Fruit fly (Drosophila melanogaster) whole organism, wandering third instar larva: ENCODE results near the gene Glyat.

Source experiments
- Abd-B ChIP-seq: fragments of >200 bp; optimal IDR thresholded peaks from 2 replicates; lab custom pipeline; 2017; ENCODE audit warnings: missing biosample characterization, missing genetic modification characterization
- CG32264 ChIP-seq: fragments of 200-800 bp; sonication (Bioruptor generic); optimal IDR thresholded peaks from 2 replicates; lab custom pipeline; 2016; ENCODE audit warnings: missing biosample characterization, missing genetic modification characterization
- CG9705 ChIP-seq: fragments of 200-800 bp; sonication (Bioruptor generic); optimal IDR thresholded peaks from 2 replicates; lab custom pipeline; 2018; ENCODE audit warnings: missing biosample characterization, mild to moderate bottlenecking, missing genetic modification characterization
- CrebA ChIP-seq: fragments of 200-800 bp; sonication (Bioruptor generic); optimal IDR thresholded peaks from 2 replicates; lab custom pipeline; 2016; ENCODE audit warnings: missing biosample characterization, mild to moderate bottlenecking, missing genetic modification characterization, borderline replicate concordance
- Dfd ChIP-seq: fragments of >200 bp; optimal IDR thresholded peaks from 2 replicates; lab custom pipeline; 2017; ENCODE audit warnings: missing biosample characterization, missing genetic modification characterization
- Dif ChIP-seq: fragments of 200-275, 200-300 bp; sonication (Bioruptor generic); optimal IDR thresholded peaks from 2 replicates; lab custom pipeline; 2018; ENCODE audit warnings: missing biosample characterization, missing genetic modification characterization; ENCODE audit not compliant: partially characterized antibody
- GATAd ChIP-seq: sonication (Bioruptor generic); optimal IDR thresholded peaks from 2 replicates; lab custom pipeline; 2016; ENCODE audit warnings: missing biosample characterization, missing genetic modification characterization
- HLH106 ChIP-seq: fragments of 200-800 bp; optimal IDR thresholded peaks from 3 replicates; lab custom pipeline; 2019; ENCODE audit warnings: missing biosample characterization, mild to moderate bottlenecking, missing genetic modification characterization, moderate library complexity
- Hnf4 ChIP-seq: fragments of 200-800 bp; sonication (Bioruptor generic); optimal IDR thresholded peaks from 2 replicates; lab custom pipeline; 2016; ENCODE audit warnings: missing biosample characterization, mild to moderate bottlenecking, missing genetic modification characterization
- Hr78 ChIP-seq: fragments of >200 bp; optimal IDR thresholded peaks from 2 replicates; lab custom pipeline; 2017; ENCODE audit warnings: missing biosample characterization, missing genetic modification characterization
- Hr83 ChIP-seq: fragments of 200-300 bp; sonication (Bioruptor generic); optimal IDR thresholded peaks from 2 replicates; lab custom pipeline; 2016; ENCODE audit warnings: missing biosample characterization, mild to moderate bottlenecking, missing genetic modification characterization, moderate library complexity; ENCODE audit not compliant: poor library complexity, severe bottlenecking
- Jra ChIP-seq: sonication (Bioruptor generic); optimal IDR thresholded peaks from 2 replicates; lab custom pipeline; 2016; ENCODE audit warnings: missing biosample characterization, missing genetic modification characterization
- Mio ChIP-seq: sonication (Bioruptor generic); optimal IDR thresholded peaks from 2 replicates; lab custom pipeline; 2016; ENCODE audit warnings: missing biosample characterization, missing genetic modification characterization
- Myc ChIP-seq: fragments of >200 bp; optimal IDR thresholded peaks from 2 replicates; lab custom pipeline; 2017
- N ChIP-seq: fragments of >200 bp; optimal IDR thresholded peaks from 2 replicates; lab custom pipeline; 2018; ENCODE audit warnings: missing biosample characterization, missing external identifiers, missing genetic modification characterization
- OdsH ChIP-seq: fragments of 200-800 bp; sonication (Bioruptor generic); optimal IDR thresholded peaks from 2 replicates; lab custom pipeline; 2016; ENCODE audit warnings: missing biosample characterization, mild to moderate bottlenecking, missing genetic modification characterization
- Rel ChIP-seq, 2 experiments: fragments of 200-800 bp; sonication (Bioruptor generic) in 1 of 2; optimal IDR thresholded peaks; 2 replicates in 1 of 2; 3 replicates in 1 of 2; lab custom pipeline; 2016 to 2019; ENCODE audit warnings: mild to moderate bottlenecking in 2 of 2, missing biosample characterization in 2 of 2, missing genetic modification characterization in 2 of 2, moderate library complexity in 1 of 2
- Sp1 ChIP-seq: fragments of 200-800 bp; sonication (Bioruptor generic); optimal IDR thresholded peaks from 3 replicates; lab custom pipeline; 2019; ENCODE audit warnings: missing biosample characterization, mild to moderate bottlenecking, missing genetic modification characterization, moderate library complexity
- Vsx2 ChIP-seq: fragments of 200-300, 225-300 bp; sonication (Bioruptor generic); optimal IDR thresholded peaks from 2 replicates; lab custom pipeline; 2018; ENCODE audit warnings: missing biosample characterization, missing genetic modification characterization; ENCODE audit not compliant: partially characterized antibody
- br ChIP-seq: fragments of 200-800 bp; sonication (Bioruptor generic); optimal IDR thresholded peaks from 2 replicates; lab custom pipeline; 2016; ENCODE audit warnings: missing biosample characterization, missing genetic modification characterization
- brk ChIP-seq: fragments of 200-800 bp; sonication (Bioruptor generic); optimal IDR thresholded peaks from 2 replicates; lab custom pipeline; 2016; ENCODE audit warnings: missing biosample characterization, mild to moderate bottlenecking, missing genetic modification characterization
- dl ChIP-seq, 2 experiments: fragments of 175-275, 200-275 bp in 1 of 2; fragments of 200-275 bp in 1 of 2; sonication (Bioruptor generic); optimal IDR thresholded peaks; lab custom pipeline; 2018; ENCODE audit warnings: mild to moderate bottlenecking in 2 of 2, missing biosample characterization in 2 of 2, missing genetic modification characterization in 2 of 2, moderate library complexity in 2 of 2; ENCODE audit not compliant: partially characterized antibody in 2 of 2, insufficient read depth in 1 of 2
- dmrt93B ChIP-seq: fragments of 200-800 bp; sonication (Bioruptor generic); optimal IDR thresholded peaks from 2 replicates; lab custom pipeline; 2018; ENCODE audit warnings: missing biosample characterization, mild to moderate bottlenecking, missing genetic modification characterization
- dsf ChIP-seq: sonication (Bioruptor generic); optimal IDR thresholded peaks from 2 replicates; lab custom pipeline; 2016; ENCODE audit warnings: missing biosample characterization, missing genetic modification characterization, borderline replicate concordance
- ey ChIP-seq: fragments of 200-800 bp; sonication (Bioruptor generic); optimal IDR thresholded peaks from 2 replicates; lab custom pipeline; 2016; ENCODE audit warnings: missing biosample characterization, missing genetic modification characterization
- foxo ChIP-seq, 2 experiments: fragments of 200-800 bp; sonication (Bioruptor generic); optimal IDR thresholded peaks; 2 replicates in 1 of 2; 3 replicates in 1 of 2; lab custom pipeline; 2016 to 2017; ENCODE audit warnings: missing biosample characterization in 2 of 2, missing genetic modification characterization in 2 of 2
- fru ChIP-seq: fragments of 200-800 bp; sonication (Bioruptor generic); optimal IDR thresholded peaks from 3 replicates; lab custom pipeline; 2016; ENCODE audit warnings: missing biosample characterization, mild to moderate bottlenecking, missing genetic modification characterization
- h ChIP-seq: fragments of 200-800 bp; sonication (Bioruptor generic); optimal IDR thresholded peaks from 3 replicates; lab custom pipeline; 2016; ENCODE audit warnings: missing biosample characterization, mild to moderate bottlenecking, missing genetic modification characterization
- jim ChIP-seq: fragments of 175-275, 200-325 bp; sonication (Bioruptor generic); optimal IDR thresholded peaks from 2 replicates; lab custom pipeline; 2016; ENCODE audit warnings: missing biosample characterization, mild to moderate bottlenecking, missing genetic modification characterization
- lola ChIP-seq: fragments of >200 bp; optimal IDR thresholded peaks from 2 replicates; lab custom pipeline; 2017; ENCODE audit warnings: missing biosample characterization, missing genetic modification characterization
- pan ChIP-seq: fragments of >200 bp; optimal IDR thresholded peaks from 2 replicates; lab custom pipeline; 2017
- psq ChIP-seq: fragments of 200-800 bp; sonication (Bioruptor generic); optimal IDR thresholded peaks from 3 replicates; lab custom pipeline; 2017; ENCODE audit warnings: missing biosample characterization, mild to moderate bottlenecking, missing genetic modification characterization, moderate library complexity
- rgr ChIP-seq: fragments of 200-800 bp; sonication (Bioruptor generic); optimal IDR thresholded peaks from 3 replicates; lab custom pipeline; 2016; ENCODE audit warnings: missing biosample characterization, mild to moderate bottlenecking, missing genetic modification characterization
- sage ChIP-seq: fragments of 200-800 bp; sonication (Bioruptor generic); optimal IDR thresholded peaks from 2 replicates; lab custom pipeline; 2016; ENCODE audit warnings: missing biosample characterization, mild to moderate bottlenecking, missing genetic modification characterization
- sv ChIP-seq: fragments of 200-800 bp; sonication (Bioruptor generic); optimal IDR thresholded peaks from 3 replicates; lab custom pipeline; 2016; ENCODE audit warnings: missing biosample characterization, missing genetic modification characterization
- tai ChIP-seq: sonication (Bioruptor generic); optimal IDR thresholded peaks from 2 replicates; lab custom pipeline; 2016; ENCODE audit warnings: missing biosample characterization, missing genetic modification characterization
- usp ChIP-seq: fragments of >200 bp; optimal IDR thresholded peaks from 2 replicates; lab custom pipeline; 2017; ENCODE audit warnings: missing biosample characterization, missing genetic modification characterization
- woc ChIP-seq: sonication (Bioruptor generic); optimal IDR thresholded peaks from 2 replicates; lab custom pipeline; 2016; ENCODE audit warnings: missing biosample characterization, mild to moderate bottlenecking, missing genetic modification characterization

The Glyat gene

DNA sequence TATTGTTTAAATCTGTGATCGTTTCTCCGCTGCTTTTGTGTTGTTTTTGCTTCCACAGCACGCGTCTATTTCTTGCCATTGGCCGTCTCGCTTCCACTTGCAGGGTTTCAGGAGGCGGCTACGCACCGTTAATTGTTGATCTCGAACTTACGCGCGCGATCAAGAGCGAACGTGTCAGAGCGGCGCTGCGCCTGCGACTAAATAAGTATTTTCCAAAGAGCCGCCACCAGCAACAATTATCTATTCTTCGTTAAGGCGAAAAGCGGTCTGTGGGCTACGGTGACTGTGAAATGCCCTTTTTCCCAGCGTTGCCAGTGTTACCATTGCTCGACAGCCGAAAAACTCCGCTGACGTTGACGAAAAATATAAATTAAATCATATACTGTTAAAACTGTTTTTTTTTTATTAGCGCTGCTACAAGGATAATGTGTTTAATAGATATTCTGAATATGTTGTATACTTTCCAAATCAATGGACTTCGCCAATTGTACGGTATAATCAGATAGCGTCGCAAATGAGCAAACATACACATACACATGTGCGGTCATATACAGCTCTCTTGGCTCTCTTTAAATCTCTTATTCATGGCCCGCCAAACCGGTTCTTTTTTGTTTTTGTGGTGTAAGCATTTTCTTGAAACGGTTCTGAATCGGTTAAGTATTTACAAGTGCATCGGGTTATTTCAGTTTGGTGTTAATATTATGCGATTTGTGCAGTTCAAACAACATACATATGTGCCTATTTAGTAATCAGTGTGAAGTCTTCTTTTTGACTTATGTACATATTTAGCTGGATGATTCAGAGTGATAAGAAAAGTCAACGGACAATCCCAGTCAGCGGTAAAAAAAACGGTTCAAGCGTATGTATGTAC lies 16.2 kb downstream of the Glyat start, which contains the start of gene pes (continued):
- TF ChIP-seq N = no peak
- no peak for TF ChIP-seq Dfd (GFP tag; lab: Kevin White, UChicago)
- no peak for TF ChIP-seq pan

dm6 chr2L:7993062-7993685 lies 17.3 kb downstream of the Glyat start:
- TF ChIP-seq CG32264 (GFP tag; lab: Kevin White, UChicago) (no peak), Vsx2 (GFP tag; lab: Kevin White, UChicago) (no peak), Mio (GFP tag; lab: Kevin White, UChicago) (no peak), Dfd (GFP tag; lab: Kevin White, UChicago) (no peak), sage (GFP tag; lab: Kevin White, UChicago) (no peak), Hnf4 (GFP tag; lab: Kevin White, UChicago) (no peak), sv (no peak), jim (GFP tag; lab: Kevin White, UChicago) (peak; percentile 22), GATAd (no peak), HLH106 (tag; lab: Kevin White, UChicago) (peak; percentile 6), Jra (GFP tag; lab: Kevin White, UChicago) (no peak), dmrt93B (no peak), Sp1 (GFP tag; lab: Kevin White, UChicago) (no peak), psq (no peak), OdsH (GFP tag; lab: Kevin White, UChicago) (no peak), Abd-B (GFP tag; lab: Kevin White, UChicago) (no peak), h (GFP tag; lab: Kevin White, UChicago) (no peak), rgr (GFP tag; lab: Kevin White, UChicago) (no peak), dsf (GFP tag; lab: Kevin White, UChicago) (no peak), lola (GFP tag; lab: Kevin White, UChicago) (no peak), br (no peak), Rel (GFP tag; optimal IDR thresholded peaks at IDR 0.05; lab: Kevin White, UChicago) (no peak), Rel (tag; optimal IDR thresholded peaks at IDR 0.05; lab: Kevin White, UChicago) (peak; percentile 94), N (no peak), Dif (peak; percentile 53)

dm6 chr2L:7992654-7993053 lies 17.8 kb downstream of the Glyat start:
- TF ChIP-seq Dfd (GFP tag; lab: Kevin White, UChicago) (no peak), Myc (no peak), foxo (GFP tag; optimal IDR thresholded peaks at IDR 0.05; lab: Kevin White, UChicago) (no peak)

DNA sequence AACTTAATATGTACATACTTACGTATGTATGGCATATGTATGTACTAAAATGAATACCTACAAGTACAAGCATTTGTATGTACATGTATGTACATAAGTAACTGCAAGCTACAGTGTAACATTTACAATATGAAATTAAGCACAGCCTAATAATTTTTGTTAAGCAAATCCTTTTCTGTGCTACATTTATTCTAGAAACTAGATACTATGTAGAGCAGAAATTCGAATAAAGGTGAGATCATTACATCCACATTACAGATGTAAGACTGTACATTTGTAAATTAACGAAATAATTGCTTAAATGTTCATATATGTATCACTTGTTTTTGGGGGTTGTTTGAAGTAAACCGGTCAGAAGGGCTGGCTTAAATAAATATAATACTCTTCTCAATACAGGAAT lies 18.5 kb downstream of the Glyat start:
- no peak for TF ChIP-seq dl (GFP tag; optimal IDR thresholded peaks at IDR 0.05; lab: Kevin White, UChicago; ENCODE audit: insufficient read depth in 1 of 2, partially characterized antibody in 2 of 2)
- TF ChIP-seq jim (GFP tag; lab: Kevin White, UChicago) = no peak
- peak; percentile 15 for TF ChIP-seq woc (GFP tag; lab: Kevin White, UChicago)
- TF ChIP-seq rgr (GFP tag; lab: Kevin White, UChicago) = peak; percentile 55
- TF ChIP-seq foxo (GFP tag; optimal IDR thresholded peaks at IDR 0.05; lab: Kevin White, UChicago) = peak in 1 of 2 experiments; percentile 41
- TF ChIP-seq Vsx2 (GFP tag; lab: Kevin White, UChicago) = no peak
- no peak for TF ChIP-seq sage (GFP tag; lab: Kevin White, UChicago)
- peak; percentile 16 for TF ChIP-seq CG9705 (GFP tag; lab: Kevin White, UChicago)
- TF ChIP-seq br = peak; percentile 60
- TF ChIP-seq Mio (GFP tag; lab: Kevin White, UChicago) = no peak
- TF ChIP-seq Abd-B (GFP tag; lab: Kevin White, UChicago) = no peak
- TF ChIP-seq lola (GFP tag; lab: Kevin White, UChicago) = no peak
- TF ChIP-seq h (GFP tag; lab: Kevin White, UChicago) = peak; percentile 16
- no peak for TF ChIP-seq Jra (GFP tag; lab: Kevin White, UChicago)
- no peak for TF ChIP-seq fru
- TF ChIP-seq psq = peak; percentile 52
- TF ChIP-seq Hr83 (GFP tag; lab: Kevin White, UChicago) = no peak
- no peak for TF ChIP-seq N
- peak; percentile 28 for TF ChIP-seq CG32264 (GFP tag; lab: Kevin White, UChicago)
- TF ChIP-seq GATAd = no peak
- no peak for TF ChIP-seq Dif
- TF ChIP-seq dsf (GFP tag; lab: Kevin White, UChicago) = no peak
- TF ChIP-seq dmrt93B = peak; percentile 15
- no peak for TF ChIP-seq Dfd (GFP tag; lab: Kevin White, UChicago)
- TF ChIP-seq Hr78 = no peak
- peak; percentile 46 for TF ChIP-seq brk (GFP tag; lab: Kevin White, UChicago)
- TF ChIP-seq Sp1 (GFP tag; lab: Kevin White, UChicago) = peak; percentile 77
- TF ChIP-seq usp (GFP tag; lab: Kevin White, UChicago) = no peak
- TF ChIP-seq Hnf4 (GFP tag; lab: Kevin White, UChicago) = peak; percentile 61
- peak; percentile 75 for TF ChIP-seq tai (GFP tag; lab: Kevin White, UChicago)
- TF ChIP-seq pan = no peak
- TF ChIP-seq ey = peak; percentile 73
- no peak for TF ChIP-seq sv
- TF ChIP-seq CrebA = no peak
